Fruit fly (Drosophila melanogaster) whole organism, wandering third instar larva: ENCODE results near the gene CG10738.

Source experiments
- CG32264 ChIP-seq: fragments of 200-800 bp; sonication (Bioruptor generic); optimal IDR thresholded peaks from 2 replicates; lab custom pipeline; 2016; ENCODE audit warnings: missing biosample characterization, missing genetic modification characterization
- CG9705 ChIP-seq: fragments of 200-800 bp; sonication (Bioruptor generic); optimal IDR thresholded peaks from 2 replicates; lab custom pipeline; 2018; ENCODE audit warnings: missing biosample characterization, mild to moderate bottlenecking, missing genetic modification characterization
- CrebA ChIP-seq: fragments of 200-800 bp; sonication (Bioruptor generic); optimal IDR thresholded peaks from 2 replicates; lab custom pipeline; 2016; ENCODE audit warnings: missing biosample characterization, mild to moderate bottlenecking, missing genetic modification characterization, borderline replicate concordance
- Dfd ChIP-seq: fragments of >200 bp; optimal IDR thresholded peaks from 2 replicates; lab custom pipeline; 2017; ENCODE audit warnings: missing biosample characterization, missing genetic modification characterization
- Dif ChIP-seq: fragments of 200-275, 200-300 bp; sonication (Bioruptor generic); optimal IDR thresholded peaks from 2 replicates; lab custom pipeline; 2018; ENCODE audit warnings: missing biosample characterization, missing genetic modification characterization; ENCODE audit not compliant: partially characterized antibody
- GATAd ChIP-seq: sonication (Bioruptor generic); optimal IDR thresholded peaks from 2 replicates; lab custom pipeline; 2016; ENCODE audit warnings: missing biosample characterization, missing genetic modification characterization
- HLH106 ChIP-seq: fragments of 200-800 bp; optimal IDR thresholded peaks from 3 replicates; lab custom pipeline; 2019; ENCODE audit warnings: missing biosample characterization, mild to moderate bottlenecking, missing genetic modification characterization, moderate library complexity
- Hnf4 ChIP-seq: fragments of 200-800 bp; sonication (Bioruptor generic); optimal IDR thresholded peaks from 2 replicates; lab custom pipeline; 2016; ENCODE audit warnings: missing biosample characterization, mild to moderate bottlenecking, missing genetic modification characterization
- Hr78 ChIP-seq: fragments of >200 bp; optimal IDR thresholded peaks from 2 replicates; lab custom pipeline; 2017; ENCODE audit warnings: missing biosample characterization, missing genetic modification characterization
- Hr83 ChIP-seq: fragments of 200-300 bp; sonication (Bioruptor generic); optimal IDR thresholded peaks from 2 replicates; lab custom pipeline; 2016; ENCODE audit warnings: missing biosample characterization, mild to moderate bottlenecking, missing genetic modification characterization, moderate library complexity; ENCODE audit not compliant: poor library complexity, severe bottlenecking
- Mio ChIP-seq: sonication (Bioruptor generic); optimal IDR thresholded peaks from 2 replicates; lab custom pipeline; 2016; ENCODE audit warnings: missing biosample characterization, missing genetic modification characterization
- Myc ChIP-seq: fragments of >200 bp; optimal IDR thresholded peaks from 2 replicates; lab custom pipeline; 2017
- N ChIP-seq: fragments of >200 bp; optimal IDR thresholded peaks from 2 replicates; lab custom pipeline; 2018; ENCODE audit warnings: missing biosample characterization, missing external identifiers, missing genetic modification characterization
- OdsH ChIP-seq: fragments of 200-800 bp; sonication (Bioruptor generic); optimal IDR thresholded peaks from 2 replicates; lab custom pipeline; 2016; ENCODE audit warnings: missing biosample characterization, mild to moderate bottlenecking, missing genetic modification characterization
- Rel ChIP-seq, 2 experiments: fragments of 200-800 bp; sonication (Bioruptor generic) in 1 of 2; optimal IDR thresholded peaks; 2 replicates in 1 of 2; 3 replicates in 1 of 2; lab custom pipeline; 2016 to 2019; ENCODE audit warnings: mild to moderate bottlenecking in 2 of 2, missing biosample characterization in 2 of 2, missing genetic modification characterization in 2 of 2, moderate library complexity in 1 of 2
- Sp1 ChIP-seq: fragments of 200-800 bp; sonication (Bioruptor generic); optimal IDR thresholded peaks from 3 replicates; lab custom pipeline; 2019; ENCODE audit warnings: missing biosample characterization, mild to moderate bottlenecking, missing genetic modification characterization, moderate library complexity
- br ChIP-seq: fragments of 200-800 bp; sonication (Bioruptor generic); optimal IDR thresholded peaks from 2 replicates; lab custom pipeline; 2016; ENCODE audit warnings: missing biosample characterization, missing genetic modification characterization
- brk ChIP-seq: fragments of 200-800 bp; sonication (Bioruptor generic); optimal IDR thresholded peaks from 2 replicates; lab custom pipeline; 2016; ENCODE audit warnings: missing biosample characterization, mild to moderate bottlenecking, missing genetic modification characterization
- dmrt93B ChIP-seq: fragments of 200-800 bp; sonication (Bioruptor generic); optimal IDR thresholded peaks from 2 replicates; lab custom pipeline; 2018; ENCODE audit warnings: missing biosample characterization, mild to moderate bottlenecking, missing genetic modification characterization
- dsf ChIP-seq: sonication (Bioruptor generic); optimal IDR thresholded peaks from 2 replicates; lab custom pipeline; 2016; ENCODE audit warnings: missing biosample characterization, missing genetic modification characterization, borderline replicate concordance
- ey ChIP-seq: fragments of 200-800 bp; sonication (Bioruptor generic); optimal IDR thresholded peaks from 2 replicates; lab custom pipeline; 2016; ENCODE audit warnings: missing biosample characterization, missing genetic modification characterization
- foxo ChIP-seq, 2 experiments: fragments of 200-800 bp; sonication (Bioruptor generic); optimal IDR thresholded peaks; 2 replicates in 1 of 2; 3 replicates in 1 of 2; lab custom pipeline; 2016 to 2017; ENCODE audit warnings: missing biosample characterization in 2 of 2, missing genetic modification characterization in 2 of 2
- fru ChIP-seq: fragments of 200-800 bp; sonication (Bioruptor generic); optimal IDR thresholded peaks from 3 replicates; lab custom pipeline; 2016; ENCODE audit warnings: missing biosample characterization, mild to moderate bottlenecking, missing genetic modification characterization
- h ChIP-seq: fragments of 200-800 bp; sonication (Bioruptor generic); optimal IDR thresholded peaks from 3 replicates; lab custom pipeline; 2016; ENCODE audit warnings: missing biosample characterization, mild to moderate bottlenecking, missing genetic modification characterization
- jim ChIP-seq: fragments of 175-275, 200-325 bp; sonication (Bioruptor generic); optimal IDR thresholded peaks from 2 replicates; lab custom pipeline; 2016; ENCODE audit warnings: missing biosample characterization, mild to moderate bottlenecking, missing genetic modification characterization
- lola ChIP-seq: fragments of >200 bp; optimal IDR thresholded peaks from 2 replicates; lab custom pipeline; 2017; ENCODE audit warnings: missing biosample characterization, missing genetic modification characterization
- pan ChIP-seq: fragments of >200 bp; optimal IDR thresholded peaks from 2 replicates; lab custom pipeline; 2017
- psq ChIP-seq: fragments of 200-800 bp; sonication (Bioruptor generic); optimal IDR thresholded peaks from 3 replicates; lab custom pipeline; 2017; ENCODE audit warnings: missing biosample characterization, mild to moderate bottlenecking, missing genetic modification characterization, moderate library complexity
- rgr ChIP-seq: fragments of 200-800 bp; sonication (Bioruptor generic); optimal IDR thresholded peaks from 3 replicates; lab custom pipeline; 2016; ENCODE audit warnings: missing biosample characterization, mild to moderate bottlenecking, missing genetic modification characterization
- sv ChIP-seq: fragments of 200-800 bp; sonication (Bioruptor generic); optimal IDR thresholded peaks from 3 replicates; lab custom pipeline; 2016; ENCODE audit warnings: missing biosample characterization, missing genetic modification characterization
- tai ChIP-seq: sonication (Bioruptor generic); optimal IDR thresholded peaks from 2 replicates; lab custom pipeline; 2016; ENCODE audit warnings: missing biosample characterization, missing genetic modification characterization
- usp ChIP-seq: fragments of >200 bp; optimal IDR thresholded peaks from 2 replicates; lab custom pipeline; 2017; ENCODE audit warnings: missing biosample characterization, missing genetic modification characterization
- woc ChIP-seq: sonication (Bioruptor generic); optimal IDR thresholded peaks from 2 replicates; lab custom pipeline; 2016; ENCODE audit warnings: missing biosample characterization, mild to moderate bottlenecking, missing genetic modification characterization

Gene CG10738

dm6 chr3L:13477453-13478184 lies 27.0 kb downstream of the CG10738 start, which contains the start of gene stv:
stv (plus strand) TSS chr3L:13477541.
- TF ChIP-seq CG32264 (GFP tag; lab: Kevin White, UChicago) (no peak), dmrt93B (GFP tag; lab: Kevin White, UChicago) (no peak), usp (GFP tag; lab: Kevin White, UChicago) (no peak), foxo (GFP tag; optimal IDR thresholded peaks at IDR 0.05; lab: Kevin White, UChicago) (no peak), br (GFP tag; lab: Kevin White, UChicago) (no peak), Hr83 (no peak), OdsH (GFP tag; lab: Kevin White, UChicago) (no peak), psq (GFP tag; lab: Kevin White, UChicago) (no peak), Rel (GFP tag; optimal IDR thresholded peaks at IDR 0.05; lab: Kevin White, UChicago) (no peak), Rel (tag; optimal IDR thresholded peaks at IDR 0.05; lab: Kevin White, UChicago) (peak; percentile 66), rgr (GFP tag; lab: Kevin White, UChicago) (no peak), Mio (GFP tag; lab: Kevin White, UChicago) (no peak), Dfd (GFP tag; lab: Kevin White, UChicago) (peak; percentile 72), HLH106 (peak; percentile 2), Hr78 (no peak), h (peak; percentile 12), CrebA (no peak), lola (GFP tag; lab: Kevin White, UChicago) (no peak), N (no peak), pan (lab: Kevin White, UChicago) (no peak), jim (GFP tag; lab: Kevin White, UChicago) (peak; percentile 73), Myc (no peak)

- peak; percentile 23 for TF ChIP-seq HLH106
- TF ChIP-seq foxo (GFP tag; optimal IDR thresholded peaks at IDR 0.05; lab: Kevin White, UChicago): peak in 1 of 2 experiments; percentile 43
- TF ChIP-seq rgr (GFP tag; lab: Kevin White, UChicago): peak; percentile 10
- TF ChIP-seq sv (GFP tag; lab: Kevin White, UChicago): no peak
- TF ChIP-seq Mio (GFP tag; lab: Kevin White, UChicago): no peak
- peak; percentile 32 for TF ChIP-seq Dfd (GFP tag; lab: Kevin White, UChicago)
- TF ChIP-seq CrebA: no peak
- TF ChIP-seq fru (GFP tag; lab: Kevin White, UChicago): peak; percentile 34
- TF ChIP-seq ey: peak; percentile 32
- peak; percentile 33 for TF ChIP-seq h
Observed at dm6 chr3L:13478339-13479203, 28.0 kb downstream of the CG10738 start.

- TF ChIP-seq Dif: no peak
- TF ChIP-seq tai: no peak
- no peak for TF ChIP-seq fru (GFP tag; lab: Kevin White, UChicago)
- TF ChIP-seq pan (lab: Kevin White, UChicago): no peak
- no peak for TF ChIP-seq CrebA
- no peak for TF ChIP-seq brk (GFP tag; lab: Kevin White, UChicago)
- TF ChIP-seq sv (GFP tag; lab: Kevin White, UChicago): no peak
- TF ChIP-seq dsf: no peak
- TF ChIP-seq br (GFP tag; lab: Kevin White, UChicago): no peak
- no peak for TF ChIP-seq GATAd (GFP tag; lab: Kevin White, UChicago)
- no peak for TF ChIP-seq foxo (GFP tag; optimal IDR thresholded peaks at IDR 0.05; lab: Kevin White, UChicago)
Observed at dm6 chr3L:13479204-13479600, 28.6 kb downstream of the CG10738 start.

dm6 chr3L:13479609-13480240 lies 29.2 kb downstream of the CG10738 start:
- peak; percentile 60 for TF ChIP-seq HLH106
- peak; percentile 15 for TF ChIP-seq dmrt93B (GFP tag; lab: Kevin White, UChicago)
- TF ChIP-seq fru (GFP tag; lab: Kevin White, UChicago): peak; percentile 58
- TF ChIP-seq CG9705: peak; percentile 29
- peak; percentile 28 for TF ChIP-seq Sp1 (GFP tag; lab: Kevin White, UChicago)
- peak; percentile 25 for TF ChIP-seq brk (GFP tag; lab: Kevin White, UChicago)
- peak; percentile 51 for TF ChIP-seq h
- no peak for TF ChIP-seq Hr83
- TF ChIP-seq Hnf4: peak; percentile 35
- TF ChIP-seq woc (GFP tag; lab: Kevin White, UChicago): peak; percentile 46
- no peak for TF ChIP-seq Mio (GFP tag; lab: Kevin White, UChicago)
- no peak for TF ChIP-seq Dif
- TF ChIP-seq br (GFP tag; lab: Kevin White, UChicago): peak; percentile 15
- peak in 1 of 2 experiments; percentile 63 for TF ChIP-seq foxo (GFP tag; optimal IDR thresholded peaks at IDR 0.05; lab: Kevin White, UChicago)
- TF ChIP-seq dsf: no peak
- peak; percentile 58 for TF ChIP-seq rgr (GFP tag; lab: Kevin White, UChicago)
- peak; percentile 39 for TF ChIP-seq ey
- TF ChIP-seq psq (GFP tag; lab: Kevin White, UChicago): peak; percentile 27
